Worm (Caenorhabditis elegans) whole organism, L2 larva: ENCODE results near the gene D1022.3.
A peak's percentile ranks its signal among the peaks of the same experiment; 100 is the strongest.
"Not testable (repeated sequence)": the region's sequence is repeated elsewhere in the genome, so short reads cannot be mapped to it uniquely, and the experiment has no call there.

ENCODE experiments used
- C34F6.9 ChIP-seq: fragments of 150-350 bp; optimal IDR thresholded peaks from 2 replicates; lab custom pipeline; 2014; ENCODE audit warnings: missing biosample characterization, missing genetic modification characterization
- R02D3.7 ChIP-seq: fragments of 150-350 bp; optimal IDR thresholded peaks from 2 replicates; lab custom pipeline; 2014; ENCODE audit warnings: missing biosample characterization, missing genetic modification characterization
- aly-2 ChIP-seq: fragments of 150-350 bp; optimal IDR thresholded peaks from 2 replicates; lab custom pipeline; 2014; ENCODE audit warnings: missing biosample characterization, missing genetic modification characterization
- ama-1 ChIP-seq: fragments of 150-350 bp; optimal IDR thresholded peaks from 2 replicates; lab custom pipeline; 2018; ENCODE audit warnings: inconsistent platforms
- blmp-1 ChIP-seq: sonication (generic microtip); optimal IDR thresholded peaks from 2 replicates; lab custom pipeline; 2017; ENCODE audit warnings: missing genetic modification characterization, mild to moderate bottlenecking, missing compliant biosample characterization, antibody characterized with exemption, moderate library complexity; ENCODE audit not compliant: insufficient read depth
- ceh-16 ChIP-seq: fragments of 150-350 bp; optimal IDR thresholded peaks from 2 replicates; lab custom pipeline; 2014; ENCODE audit warnings: missing biosample characterization, missing genetic modification characterization
- crh-2 ChIP-seq: sonication (generic microtip); optimal IDR thresholded peaks from 2 replicates; lab custom pipeline; 2017; ENCODE audit warnings: missing biosample characterization, missing genetic modification characterization
- dmd-4 ChIP-seq: sonication (generic microtip); optimal IDR thresholded peaks from 2 replicates; lab custom pipeline; 2017; ENCODE audit warnings: missing biosample characterization, missing genetic modification characterization
- fos-1 ChIP-seq: fragments of 150-350 bp; optimal IDR thresholded peaks from 2 replicates; lab custom pipeline; 2014; ENCODE audit warnings: missing biosample characterization, missing genetic modification characterization
- gmeb-1 ChIP-seq: fragments of 150-350 bp; optimal IDR thresholded peaks from 2 replicates; lab custom pipeline; 2014; ENCODE audit warnings: missing biosample characterization, missing genetic modification characterization
- lin-11 ChIP-seq: fragments of 150-350 bp; sonication (generic microtip); optimal IDR thresholded peaks from 2 replicates; lab custom pipeline; 2014; ENCODE audit warnings: missing biosample characterization, missing genetic modification characterization, inconsistent platforms, mixed read lengths
- lin-13 ChIP-seq: fragments of 150-350 bp; optimal IDR thresholded peaks from 2 replicates; lab custom pipeline; 2014; ENCODE audit warnings: missing biosample characterization, missing genetic modification reagents, missing genetic modification characterization
- lsy-2 ChIP-seq, 2 experiments: fragments of 150-350 bp in 1 of 2; sonication (generic microtip) in 1 of 2; optimal IDR thresholded peaks; 2 replicates each; lab custom pipeline; 2014 to 2017; ENCODE audit warnings: missing biosample characterization in 2 of 2, missing genetic modification characterization in 2 of 2
- mab-5 ChIP-seq: fragments of 150-350 bp; optimal IDR thresholded peaks from 2 replicates; lab custom pipeline; 2014; ENCODE audit warnings: missing biosample characterization, missing genetic modification characterization
- mbf-1 ChIP-seq: sonication (generic microtip); optimal IDR thresholded peaks from 2 replicates; lab custom pipeline; 2017; ENCODE audit warnings: missing biosample characterization, missing genetic modification characterization
- mdl-1 ChIP-seq, 2 experiments: fragments of 150-350 bp in 1 of 2; sonication (generic microtip) in 1 of 2; optimal IDR thresholded peaks; 2 replicates each; lab custom pipeline; 2017; ENCODE audit warnings: missing biosample characterization in 2 of 2, missing genetic modification characterization in 2 of 2
- nhr-10 ChIP-seq: sonication (generic microtip); optimal IDR thresholded peaks from 2 replicates; lab custom pipeline; 2017; ENCODE audit warnings: missing biosample characterization, missing genetic modification characterization
- nhr-11 ChIP-seq: fragments of 150-350 bp; optimal IDR thresholded peaks from 2 replicates; lab custom pipeline; 2014; ENCODE audit warnings: missing biosample characterization, missing genetic modification characterization
- nhr-129 ChIP-seq: fragments of 150-350 bp; optimal IDR thresholded peaks from 2 replicates; lab custom pipeline; 2014; ENCODE audit warnings: missing biosample characterization, missing genetic modification characterization
- nhr-21 ChIP-seq: fragments of 150-350 bp; optimal IDR thresholded peaks from 2 replicates; lab custom pipeline; 2014; ENCODE audit warnings: missing biosample characterization, missing genetic modification characterization
- nhr-23 ChIP-seq: fragments of 150-350 bp; optimal IDR thresholded peaks from 2 replicates; lab custom pipeline; 2014; ENCODE audit warnings: missing biosample characterization, missing genetic modification reagents, missing genetic modification characterization
- nhr-237 ChIP-seq: fragments of 150-350 bp; optimal IDR thresholded peaks from 2 replicates; lab custom pipeline; 2014; ENCODE audit warnings: missing biosample characterization, missing genetic modification characterization
- nhr-25 ChIP-seq: fragments of 150-350 bp; sonication (generic microtip); optimal IDR thresholded peaks from 3 replicates; lab custom pipeline; 2014; ENCODE audit warnings: missing biosample characterization, missing genetic modification characterization
- nhr-6 ChIP-seq: fragments of 150-350 bp; optimal IDR thresholded peaks from 2 replicates; lab custom pipeline; 2014; ENCODE audit warnings: missing biosample characterization, missing genetic modification characterization
- peb-1 ChIP-seq: fragments of 150-350 bp; optimal IDR thresholded peaks from 2 replicates; lab custom pipeline; 2014; ENCODE audit warnings: missing biosample characterization, missing genetic modification characterization
- skn-1 ChIP-seq: sonication (generic microtip); optimal IDR thresholded peaks from 2 replicates; lab custom pipeline; 2017; ENCODE audit warnings: missing biosample characterization, missing genetic modification characterization
- sma-3 ChIP-seq: sonication (generic microtip); optimal IDR thresholded peaks from 2 replicates; lab custom pipeline; 2016; ENCODE audit warnings: missing genetic modification reagents, missing genetic modification characterization, missing compliant biosample characterization
- sma-9 ChIP-seq, 2 experiments: fragments of 150-350 bp in 1 of 2; sonication (generic microtip) in 1 of 2; optimal IDR thresholded peaks; 2 replicates each; lab custom pipeline; 2014 to 2016; ENCODE audit warnings: missing genetic modification characterization in 2 of 2, mild to moderate bottlenecking in 1 of 2, missing biosample characterization in 1 of 2, missing compliant biosample characterization in 1 of 2, missing genetic modification reagents in 1 of 2, moderate library complexity in 1 of 2
- unc-39 ChIP-seq: fragments of 150-350 bp; optimal IDR thresholded peaks from 2 replicates; lab custom pipeline; 2014; ENCODE audit warnings: missing biosample characterization, missing genetic modification characterization
- unc-62 ChIP-seq: fragments of 150-350 bp; optimal IDR thresholded peaks from 2 replicates; lab custom pipeline; 2014; ENCODE audit warnings: missing biosample characterization, missing genetic modification reagents, missing genetic modification characterization
- zag-1 ChIP-seq: fragments of 150-350 bp; optimal IDR thresholded peaks from 2 replicates; lab custom pipeline; 2014; ENCODE audit warnings: missing biosample characterization, missing genetic modification characterization
- ztf-11 ChIP-seq: sonication (generic microtip); optimal IDR thresholded peaks from 2 replicates; lab custom pipeline; 2017; ENCODE audit warnings: missing biosample characterization, missing genetic modification characterization
- ztf-4 ChIP-seq: fragments of 150-350 bp; optimal IDR thresholded peaks from 2 replicates; lab custom pipeline; 2014; ENCODE audit warnings: missing biosample characterization, missing genetic modification characterization

The D1022.3 gene

ce11 chrII:7434958-7435357 lies 21.1 kb downstream of the D1022.3 start, which contains the start of gene K02A2.1:
Gene K02A2.1, plus strand, starts transcription at chrII:7435258.
- TF ChIP-seq nhr-10; mbf-1; nhr-6 (tag; lab: Kevin White, UChicago): not testable (repeated sequence)

DNA sequence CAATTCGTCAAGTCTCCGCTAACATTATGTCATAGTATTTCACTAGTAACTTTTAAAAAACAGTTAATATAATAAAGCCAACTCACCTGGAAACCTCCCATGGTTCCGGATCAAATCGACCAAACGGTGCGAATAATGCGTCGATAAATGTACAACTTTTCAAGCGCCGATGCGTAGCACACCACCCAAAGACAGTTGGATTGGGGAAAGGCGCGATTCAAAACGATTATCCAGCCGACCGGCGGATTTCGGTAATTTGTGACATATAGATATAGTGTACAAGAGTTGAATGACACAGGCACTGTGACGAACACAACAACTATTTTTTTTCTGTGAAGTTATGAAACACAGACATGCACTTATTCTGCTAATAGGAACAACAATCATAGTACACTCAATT lies 21.9 kb downstream of the D1022.3 start, which contains the start of gene kcc-3:
TSS of gene kcc-3 (minus strand) at position 101 of the 400 bp plus-strand sequence.
- TF ChIP-seq nhr-23 (tag; lab: Kevin White, UChicago) (no peak), ztf-4 (tag; lab: Kevin White, UChicago) (no peak), unc-39 (tag; lab: Kevin White, UChicago) (no peak)

ce11 chrII:7432327-7432726 lies 23.8 kb downstream of the D1022.3 start, which contains the start of gene srd-54:
Gene srd-54, plus strand, starts transcription at chrII:7432627.
- TF ChIP-seq nhr-237, result no peak
- no peak for TF ChIP-seq ceh-16 (tag; lab: Kevin White, UChicago)
- no peak for TF ChIP-seq mab-5
- TF ChIP-seq lin-11 (tag; lab: Kevin White, UChicago), result no peak
- TF ChIP-seq, all 48 proteins: peak for 0

ce11 chrII:7420796-7421386 lies 35.2 kb downstream of the D1022.3 start:
- TF ChIP-seq crh-2 (tag; lab: Kevin White, UChicago), result peak; percentile 38
- TF ChIP-seq ztf-4 (tag; lab: Kevin White, UChicago), result no peak
- no peak for TF ChIP-seq unc-62 (GFP tag; lab: Kevin White, UChicago)
- TF ChIP-seq lsy-2 (tag; optimal IDR thresholded peaks at IDR 0.05; lab: Kevin White, UChicago), result peak in 1 of 2 experiments; percentile 62
- peak; percentile 38 for TF ChIP-seq sma-9 (GFP tag; optimal IDR thresholded peaks at IDR 0.05; lab: Kevin White, UChicago)
- no peak for TF ChIP-seq sma-9 (tag; optimal IDR thresholded peaks at IDR 0.05; lab: Kevin White, UChicago)
- no peak for TF ChIP-seq skn-1
- no peak for TF ChIP-seq aly-2 (tag; lab: Kevin White, UChicago)
- TF ChIP-seq nhr-129, result peak; percentile 83
- TF ChIP-seq nhr-21 (tag; lab: Kevin White, UChicago), result no peak
- no peak for TF ChIP-seq nhr-6 (tag; lab: Kevin White, UChicago)
- no peak for TF ChIP-seq ama-1 (lab: Kevin White, UChicago)
- TF ChIP-seq gmeb-1 (tag; lab: Kevin White, UChicago), result no peak
- no peak for TF ChIP-seq unc-39 (tag; lab: Kevin White, UChicago)
- no peak for TF ChIP-seq nhr-237
- no peak for TF ChIP-seq R02D3.7 (tag; lab: Kevin White, UChicago)
- TF ChIP-seq zag-1 (tag; lab: Kevin White, UChicago), result no peak
- peak; percentile 27 for TF ChIP-seq fos-1 (tag; lab: Kevin White, UChicago)
- no peak for TF ChIP-seq ztf-11 (tag; lab: Kevin White, UChicago)
- no peak for TF ChIP-seq C34F6.9 (tag; lab: Kevin White, UChicago)
- TF ChIP-seq lin-13 (GFP tag; lab: Kevin White, UChicago), result no peak
- no peak for TF ChIP-seq mdl-1 (tag; optimal IDR thresholded peaks at IDR 0.05; lab: Kevin White, UChicago)
- no peak for TF ChIP-seq nhr-25 (tag; lab: Kevin White, UChicago)
- TF ChIP-seq peb-1 (tag; lab: Kevin White, UChicago), result no peak
- TF ChIP-seq blmp-1 (tag; lab: Kevin White, UChicago), result no peak
- no peak for TF ChIP-seq nhr-10
- no peak for TF ChIP-seq sma-3 (GFP tag; lab: Kevin White, UChicago)
- no peak for TF ChIP-seq nhr-11 (tag; lab: Kevin White, UChicago)
- no peak for TF ChIP-seq dmd-4 (tag; lab: Kevin White, UChicago)

- TF ChIP-seq crh-2 (tag; lab: Kevin White, UChicago), result peak; percentile 28
- TF ChIP-seq nhr-129, result peak; percentile 44
- no peak for TF ChIP-seq mbf-1
Observed at ce11 chrII:7420157-7420556, 35.9 kb downstream of the D1022.3 start.
